Worm (Caenorhabditis elegans) whole organism, L3 larva: ENCODE data around the gene cnc-5.

Experiments used
- R02D3.7 ChIP-seq: fragments of 150-350 bp; optimal IDR thresholded peaks from 2 replicates; lab custom pipeline; 2014; ENCODE audit warnings: missing biosample characterization, missing genetic modification characterization
- ama-1 ChIP-seq: fragments of 150-350 bp; optimal IDR thresholded peaks from 2 replicates; lab custom pipeline; 2018
- egl-5 ChIP-seq: fragments of 150-350 bp; optimal IDR thresholded peaks from 2 replicates; lab custom pipeline; 2017; ENCODE audit warnings: missing biosample characterization, missing genetic modification reagents, missing genetic modification characterization, inconsistent platforms
- elt-2 ChIP-seq: sonication (generic microtip); optimal IDR thresholded peaks from 2 replicates; lab custom pipeline; 2016; ENCODE audit warnings: missing genetic modification reagents, mild to moderate bottlenecking, missing genetic modification characterization, missing compliant biosample characterization
- jun-1 ChIP-seq: fragments of 150-350 bp; optimal IDR thresholded peaks from 2 replicates; lab custom pipeline; 2014; ENCODE audit warnings: missing biosample characterization, missing genetic modification reagents, missing genetic modification characterization
- nhr-23 ChIP-seq: fragments of 150-350 bp; optimal IDR thresholded peaks from 2 replicates; lab custom pipeline; 2014; ENCODE audit warnings: missing biosample characterization, missing genetic modification reagents, missing genetic modification characterization
- nhr-67 ChIP-seq: fragments of 150-350 bp; optimal IDR thresholded peaks from 2 replicates; lab custom pipeline; 2014; ENCODE audit warnings: missing biosample characterization, missing genetic modification characterization
- nhr-77 ChIP-seq: fragments of 150-350 bp; optimal IDR thresholded peaks from 2 replicates; lab custom pipeline; 2014; ENCODE audit warnings: missing biosample characterization, missing genetic modification characterization
- tbx-2 ChIP-seq: sonication (generic microtip); optimal IDR thresholded peaks from 2 replicates; lab custom pipeline; 2016; ENCODE audit warnings: mild to moderate bottlenecking, missing genetic modification characterization, missing compliant biosample characterization

DNA sequence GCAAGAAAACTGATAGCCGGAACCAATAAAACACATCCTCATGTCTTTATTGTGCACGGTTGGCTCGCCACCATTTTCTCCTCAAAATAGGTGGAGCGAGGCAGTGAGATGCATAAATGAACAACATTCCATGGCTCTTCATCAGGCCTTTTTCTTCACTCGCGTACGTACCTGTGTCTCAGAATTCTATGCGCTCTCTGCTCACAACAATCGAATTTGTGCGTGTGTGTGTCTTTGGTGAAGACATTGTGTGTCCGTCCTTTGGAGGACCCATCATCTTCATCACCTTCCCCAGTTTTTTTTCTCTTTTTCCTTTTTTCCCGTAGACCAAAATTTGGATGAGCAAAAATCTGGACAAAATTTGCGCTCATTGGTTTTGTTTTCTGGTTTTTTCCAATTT is 22.9 kb upstream of the cnc-5 start:
- TF ChIP-seq R02D3.7 (tag; lab: Kevin White, UChicago): no peak
- TF ChIP-seq egl-5 (tag; lab: Kevin White, UChicago): no peak
- TF ChIP-seq nhr-23 (tag; lab: Kevin White, UChicago): no peak
- TF ChIP-seq ama-1 (lab: Kevin White, UChicago): no peak
- no peak for TF ChIP-seq elt-2 (tag; lab: Kevin White, UChicago)
- no peak for TF ChIP-seq jun-1 (tag; lab: Kevin White, UChicago)
- no peak for TF ChIP-seq nhr-67 (tag; lab: Kevin White, UChicago)
- no peak for TF ChIP-seq nhr-77 (tag; lab: Kevin White, UChicago)
- TF ChIP-seq tbx-2: no peak
